Fruit fly (Drosophila melanogaster): ENCODE data around the gene tll.

tll gene

dm6 chr3R:30851843-30852365, at the start of gene tll (continued):
- TF ChIP-seq HHEX (GFP tag; optimal IDR thresholded peaks at IDR 0.05) (no peak), chn (GFP tag; optimal IDR thresholded peaks at IDR 0.05) (no peak), CG2129 (GFP tag; IDR thresholded peaks at IDR 0.05; ENCODE audit: partially characterized antibody) (no peak), Trl (optimal IDR thresholded peaks at IDR 0.05) (peak in 1 of 2 experiments; percentile 68), Trl (GFP tag; optimal IDR thresholded peaks at IDR 0.05) (no peak), twi (tag; optimal IDR thresholded peaks at IDR 0.05) (no peak), Kr (GFP tag; optimal IDR thresholded peaks at IDR 0.05) (peak; percentile 6), CG11696 (GFP tag; IDR thresholded peaks at IDR 0.05) (no peak), NFAT (GFP tag; IDR thresholded peaks at IDR 0.05) (no peak), kni (GFP tag; optimal IDR thresholded peaks at IDR 0.05) (peak; percentile 10), pnt (GFP tag; optimal IDR thresholded peaks at IDR 0.05) (no peak), Ets97D (GFP tag; optimal IDR thresholded peaks at IDR 0.05) (no peak), CG7271 (tag; optimal IDR thresholded peaks at IDR 0.05) (no peak), dpn (GFP tag; optimal IDR thresholded peaks at IDR 0.05) (no peak), CG11504 (tag; optimal IDR thresholded peaks at IDR 0.05) (no peak), ash1 (GFP tag; optimal IDR thresholded peaks at IDR 0.05) (no peak), Stat92E (GFP tag; optimal IDR thresholded peaks at IDR 0.05) (no peak), CG34224 (GFP tag; IDR thresholded peaks at IDR 0.05; ENCODE audit: partially characterized antibody) (no peak), sens (GFP tag) (peak; percentile 49), run (tag; optimal IDR thresholded peaks at IDR 0.05) (no peak), mirr (GFP tag; optimal IDR thresholded peaks at IDR 0.05) (no peak), CG12236 (GFP tag; optimal IDR thresholded peaks at IDR 0.05) (no peak), Elba2 (GFP tag; optimal IDR thresholded peaks at IDR 0.05) (no peak), kah (GFP tag; optimal IDR thresholded peaks at IDR 0.05) (no peak), CG31365 (tag; optimal IDR thresholded peaks at IDR 0.05) (no peak), Camta (GFP tag; optimal IDR thresholded peaks at IDR 0.05) (no peak), pzg (GFP tag; optimal IDR thresholded peaks at IDR 0.05) (no peak), dmrt99B (tag; optimal IDR thresholded peaks at IDR 0.05) (no peak), CG15479 (GFP tag; optimal IDR thresholded peaks at IDR 0.05) (peak; percentile 99), Med (GFP tag) (no peak), Hsf (GFP tag; optimal IDR thresholded peaks at IDR 0.05) (no peak), CG13894 (tag; optimal IDR thresholded peaks at IDR 0.05) (no peak), CG11398 (GFP tag; optimal IDR thresholded peaks at IDR 0.05) (no peak), phol (tag; optimal IDR thresholded peaks at IDR 0.05) (peak; percentile 7), CG18476 (GFP tag; optimal IDR thresholded peaks at IDR 0.05) (no peak), CG1602 (GFP tag; optimal IDR thresholded peaks at IDR 0.05) (no peak), Mes4 (GFP tag; optimal IDR thresholded peaks at IDR 0.05) (no peak), CG32772 (GFP tag; IDR thresholded peaks at IDR 0.05) (no peak), CG12071 (GFP tag; optimal IDR thresholded peaks at IDR 0.05) (no peak), odd (GFP tag; optimal IDR thresholded peaks at IDR 0.05) (no peak), sd (tag; optimal IDR thresholded peaks at IDR 0.05) (no peak), sug (tag; optimal IDR thresholded peaks at IDR 0.05) (no peak), fru (optimal IDR thresholded peaks at IDR 0.05) (no peak), zen (tag; optimal IDR thresholded peaks at IDR 0.05) (peak; percentile 90), CoRest (tag; optimal IDR thresholded peaks at IDR 0.05) (no peak), CG17385 (GFP tag; optimal IDR thresholded peaks at IDR 0.05) (no peak), CG16779 (GFP tag; IDR thresholded peaks at IDR 0.05) (no peak), BtbVII (GFP tag; optimal IDR thresholded peaks at IDR 0.05) (no peak), ato (GFP tag; IDR thresholded peaks at IDR 0.05; ENCODE audit: partially characterized antibody) (no peak), Vsx1 (GFP tag; optimal IDR thresholded peaks at IDR 0.05) (no peak), CG3726 (GFP tag; IDR thresholded peaks at IDR 0.05) (no peak)
